ENCODE assay signal across 1 fruit fly cellular context in genomic region chr3R:24299148-24299547, dm6.
TF ChIP-seq lines count a peak whose summit lies in the region.

No protein-coding gene starts in this region.

TF ChIP-seq in whole organism, embryonic, 481 proteins besides CTCF, POLR2A, EP300 and RAD21 (continued from another document):
- peak; percentile 20 for TF ChIP-seq kni (GFP tag; optimal IDR thresholded peaks at IDR 0.05; lab: Kevin White, UChicago)
- no peak for TF ChIP-seq esg (GFP tag; conservative IDR thresholded peaks at IDR 0.05; lab: Robert Waterston, UW)
TF ChIP-seq in whole organism, embryonic: peak in this region for 7.
